Worm (Caenorhabditis elegans): Measurements from ENCODE around the gene ZK353.9.
A peak's percentile ranks its signal among the peaks of the same experiment; 100 is the strongest.

The ZK353.9 gene

ce11 chrIII:8439312-8439711 lies 30.0 kb downstream of the ZK353.9 start, which contains the start of gene pqn-96:
Gene pqn-96, minus strand, starts transcription at chrIII:8439412.
- TF ChIP-seq ets-4 (tag; optimal IDR thresholded peaks at IDR 0.05): no peak
- no peak for TF ChIP-seq elt-2 (tag; optimal IDR thresholded peaks at IDR 0.05)
- TF ChIP-seq ttx-3 (tag; optimal IDR thresholded peaks at IDR 0.05): no peak
- no peak for TF ChIP-seq unc-86 (tag; optimal IDR thresholded peaks at IDR 0.05)
- no peak for TF ChIP-seq sox-4 (tag; optimal IDR thresholded peaks at IDR 0.05)
- TF ChIP-seq ceh-22 (tag; optimal IDR thresholded peaks at IDR 0.05): no peak
- no peak for TF ChIP-seq ceh-48 (tag; optimal IDR thresholded peaks at IDR 0.05)
- TF ChIP-seq F13H6.1 (tag; optimal IDR thresholded peaks at IDR 0.05): no peak
- no peak for TF ChIP-seq ceh-2 (tag; optimal IDR thresholded peaks at IDR 0.05)
- no peak for TF ChIP-seq ahr-1 (tag; optimal IDR thresholded peaks at IDR 0.05)
- no peak for TF ChIP-seq pha-2 (tag; optimal IDR thresholded peaks at IDR 0.05)
- no peak for TF ChIP-seq ceh-45 (GFP tag; IDR thresholded peaks at IDR 0.05)
- no peak for TF ChIP-seq gmeb-2 (tag; optimal IDR thresholded peaks at IDR 0.05)
- no peak for TF ChIP-seq ceh-14 (tag; optimal IDR thresholded peaks at IDR 0.05)

- peak; percentile 22 for TF ChIP-seq nfya-1 (tag; optimal IDR thresholded peaks at IDR 0.05)
- peak; percentile 82 for TF ChIP-seq ceh-30 (tag; optimal IDR thresholded peaks at IDR 0.05)
- no peak for TF ChIP-seq ceh-34 (tag; optimal IDR thresholded peaks at IDR 0.05)
- TF ChIP-seq unc-42 (tag; optimal IDR thresholded peaks at IDR 0.05): no peak
Measured at ce11 chrIII:8443557-8444131, 34.3 kb downstream of the ZK353.9 start, which contains the start of gene ufbp-1. Gene ufbp-1, minus strand, starts transcription at chrIII:8443607.

ce11 chrIII:8444433-8445090 lies 35.3 kb downstream of the ZK353.9 start:
- TF ChIP-seq rnt-1 (tag; optimal IDR thresholded peaks at IDR 0.05) (no peak), hlh-30 (tag; optimal IDR thresholded peaks at IDR 0.05; ENCODE audit: insufficient read depth) (no peak), ceh-2 (tag; optimal IDR thresholded peaks at IDR 0.05) (no peak), ceh-45 (GFP tag; IDR thresholded peaks at IDR 0.05) (no peak), T23F11.4 (GFP tag; optimal IDR thresholded peaks at IDR 0.05) (no peak), ztf-16 (tag; optimal IDR thresholded peaks at IDR 0.05) (no peak), ceh-9 (tag; optimal IDR thresholded peaks at IDR 0.05) (no peak), sox-4 (tag; optimal IDR thresholded peaks at IDR 0.05) (no peak)

- no peak for TF ChIP-seq fax-1 (tag; optimal IDR thresholded peaks at IDR 0.05)
- TF ChIP-seq F13H6.1 (tag; optimal IDR thresholded peaks at IDR 0.05): no peak
- TF ChIP-seq C08G9.2 (tag; optimal IDR thresholded peaks at IDR 0.05): no peak
- TF ChIP-seq ttx-3 (tag; optimal IDR thresholded peaks at IDR 0.05): no peak
- no peak for TF ChIP-seq unc-86 (tag; optimal IDR thresholded peaks at IDR 0.05)
- TF ChIP-seq ceh-19 (GFP tag; optimal IDR thresholded peaks at IDR 0.05): no peak
- no peak for TF ChIP-seq sox-4 (tag; optimal IDR thresholded peaks at IDR 0.05)
- no peak for TF ChIP-seq nhr-232 (tag; optimal IDR thresholded peaks at IDR 0.05)
- TF ChIP-seq pha-2 (tag; optimal IDR thresholded peaks at IDR 0.05): no peak
- no peak for TF ChIP-seq elt-4 (tag; optimal IDR thresholded peaks at IDR 0.05)
- TF ChIP-seq pax-1 (tag; optimal IDR thresholded peaks at IDR 0.05): no peak
- TF ChIP-seq syd-9 (tag; optimal IDR thresholded peaks at IDR 0.05): no peak
- no peak for TF ChIP-seq hlh-13 (GFP tag; optimal IDR thresholded peaks at IDR 0.05)
- TF ChIP-seq zip-5 (tag; optimal IDR thresholded peaks at IDR 0.05): no peak
- TF ChIP-seq ceh-18 (tag; optimal IDR thresholded peaks at IDR 0.05): no peak
Measured at ce11 chrIII:8446061-8446460, 36.8 kb downstream of the ZK353.9 start.

ce11 chrIII:8446534-8446933 lies 37.2 kb downstream of the ZK353.9 start, which contains the start of gene hsp-110:
Gene hsp-110, minus strand, starts transcription at chrIII:8446909.
- no peak for TF ChIP-seq hlh-30 (tag; optimal IDR thresholded peaks at IDR 0.05; ENCODE audit: insufficient read depth)
- no peak for TF ChIP-seq sdc-2 (tag; optimal IDR thresholded peaks at IDR 0.05)
- no peak for TF ChIP-seq dve-1 (tag; optimal IDR thresholded peaks at IDR 0.05)
- TF ChIP-seq ceh-9 (tag; optimal IDR thresholded peaks at IDR 0.05): no peak
- no peak for TF ChIP-seq tbx-2 (tag; optimal IDR thresholded peaks at IDR 0.05)
- no peak for TF ChIP-seq ceh-18 (tag; optimal IDR thresholded peaks at IDR 0.05)
- no peak for TF ChIP-seq ahr-1 (tag; optimal IDR thresholded peaks at IDR 0.05)
- TF ChIP-seq unc-86 (tag; optimal IDR thresholded peaks at IDR 0.05): no peak
